Worm (Caenorhabditis elegans) whole organism, early embryonic: ENCODE measurements around the gene Y110A2AL.3.

ENCODE experiments used
- ama-1 ChIP-seq: fragments of 150-350 bp; optimal IDR thresholded peaks from 2 replicates; lab custom pipeline; 2014
- hmg-4 ChIP-seq: fragments of 200-800 bp; sonication (Bioruptor generic); optimal IDR thresholded peaks from 2 replicates; lab custom pipeline; 2018; ENCODE audit warnings: mild to moderate bottlenecking, missing genetic modification characterization, missing compliant biosample characterization
- tbx-11 ChIP-seq: fragments of 200-800 bp; sonication (Bioruptor generic); IDR thresholded peaks from 2 replicates; pipeline ENCODE4 v1.3.6; 2022; ENCODE audit warnings: missing genetic modification characterization, missing compliant biosample characterization
- tbx-37 ChIP-seq: fragments of 200-800 bp; sonication (Bioruptor generic); conservative IDR thresholded peaks from 2 replicates; pipeline ENCODE4 v1.3.6; 2022; ENCODE audit warnings: missing genetic modification reagents, missing genetic modification characterization, missing compliant biosample characterization

- TF ChIP-seq hmg-4 (GFP tag; lab: Kevin White, UChicago), result no peak
- TF ChIP-seq tbx-11 (GFP tag; lab: Robert Waterston, UW), result no peak
- TF ChIP-seq ama-1, result no peak
- no peak for TF ChIP-seq tbx-37
Observed at ce11 chrII:2884810-2885209, 17.9 kb downstream of the Y110A2AL.3 start, which contains the start of gene pigw-1.
